Worm (Caenorhabditis elegans): Measurements from ENCODE around the gene C36C5.14.

ce11 chrV:3162299-3162698 is 3.0 kb downstream of the C36C5.14 start:
- TF ChIP-seq nhr-25 (tag; optimal IDR thresholded peaks at IDR 0.05), result no peak
- no peak for TF ChIP-seq lin-11 (tag; optimal IDR thresholded peaks at IDR 0.05)
- TF ChIP-seq unc-39 (tag; optimal IDR thresholded peaks at IDR 0.05), result no peak
- no peak for TF ChIP-seq nhr-23 (tag; optimal IDR thresholded peaks at IDR 0.05)
- no peak for TF ChIP-seq lsy-2 (tag; optimal IDR thresholded peaks at IDR 0.05)
- TF ChIP-seq nhr-77 (tag; optimal IDR thresholded peaks at IDR 0.05), result no peak
- no peak for TF ChIP-seq ztf-11 (tag; optimal IDR thresholded peaks at IDR 0.05)
- TF ChIP-seq nhr-11 (tag; optimal IDR thresholded peaks at IDR 0.05), result no peak
- no peak for TF ChIP-seq elt-3 (tag; optimal IDR thresholded peaks at IDR 0.05)
- no peak for TF ChIP-seq ceh-82 (tag; optimal IDR thresholded peaks at IDR 0.05)
- TF ChIP-seq lin-39 (tag; optimal IDR thresholded peaks at IDR 0.05), result no peak
- TF ChIP-seq sma-9 (GFP tag; optimal IDR thresholded peaks at IDR 0.05), result no peak
- TF ChIP-seq sma-9 (tag; optimal IDR thresholded peaks at IDR 0.05), result no peak
- no peak for TF ChIP-seq nhr-237 (tag; optimal IDR thresholded peaks at IDR 0.05)
- TF ChIP-seq nhr-10 (tag; optimal IDR thresholded peaks at IDR 0.05), result no peak

Data from whole organism, L2 larva.